Fruit fly (Drosophila melanogaster) whole organism, embryonic: ENCODE measurements around the gene CG43175.
A peak's percentile ranks its signal among the peaks of the same experiment; 100 is the strongest.

Experiments
- Ada2b ChIP-seq: fragments of 200-800 bp; sonication (Bioruptor generic); IDR thresholded peaks from 2 replicates; pipeline ENCODE4 v1.3.6; 2022; ENCODE audit warnings: missing biosample characterization, missing genetic modification characterization
- Aef1 ChIP-seq: fragments of 200-800 bp; sonication (Bioruptor generic); IDR thresholded peaks from 3 replicates; pipeline ENCODE4 v1.3.6; 2022; ENCODE audit warnings: missing biosample characterization, missing genetic modification characterization
- CG10431 ChIP-seq: fragments of 200-800 bp; sonication (Bioruptor generic); optimal IDR thresholded peaks from 3 replicates; lab custom pipeline; 2018; ENCODE audit warnings: missing biosample characterization, mild to moderate bottlenecking, missing genetic modification characterization
- CG11696 ChIP-seq: fragments of 200-800 bp; sonication (Bioruptor generic); IDR thresholded peaks from 2 replicates; pipeline ENCODE4 v1.3.6; 2022; ENCODE audit warnings: missing biosample characterization, missing genetic modification characterization
- CG13775 ChIP-seq: fragments of 200-800 bp; sonication (Bioruptor generic); optimal IDR thresholded peaks from 3 replicates; lab custom pipeline; 2017; ENCODE audit warnings: missing biosample characterization, mild to moderate bottlenecking, missing genetic modification characterization
- CG14710 ChIP-seq: fragments of 200-800 bp; sonication (Bioruptor generic); optimal IDR thresholded peaks from 3 replicates; lab custom pipeline; 2019; ENCODE audit warnings: missing biosample characterization, mild to moderate bottlenecking, missing genetic modification characterization, moderate library complexity
- CG16779 ChIP-seq: fragments of 200-800 bp; sonication (Bioruptor generic); IDR thresholded peaks from 2 replicates; pipeline ENCODE4 v1.3.6; 2022; ENCODE audit warnings: missing biosample characterization, missing genetic modification characterization
- CG34422 ChIP-seq: fragments of 200-800 bp; sonication (Bioruptor generic); IDR thresholded peaks from 3 replicates; pipeline ENCODE4 v1.3.6; 2022; ENCODE audit warnings: missing biosample characterization, missing genetic modification characterization
- CG3847 ChIP-seq: fragments of 200-800 bp; sonication (Bioruptor generic); IDR thresholded peaks from 2 replicates; pipeline ENCODE4 v1.3.6; 2022; ENCODE audit warnings: missing biosample characterization, missing genetic modification characterization
- CG4282 ChIP-seq: fragments of 200-800 bp; sonication (Bioruptor generic); optimal IDR thresholded peaks from 2 replicates; lab custom pipeline; 2016; ENCODE audit warnings: missing biosample characterization, missing genetic modification characterization
- CG4730 ChIP-seq: fragments of 200-800 bp; sonication (Bioruptor generic); IDR thresholded peaks from 2 replicates; pipeline ENCODE4 v1.3.6; 2022; ENCODE audit warnings: missing biosample characterization, missing genetic modification characterization
- CG4854 ChIP-seq: fragments of 200-800 bp; sonication (Bioruptor generic); optimal IDR thresholded peaks from 2 replicates; lab custom pipeline; 2016; ENCODE audit warnings: missing biosample characterization, missing genetic modification characterization, inconsistent platforms
- CG6689 ChIP-seq: fragments of 200-800 bp; sonication (Bioruptor generic); IDR thresholded peaks from 2 replicates; pipeline ENCODE4 v1.3.6; 2022; ENCODE audit warnings: missing biosample characterization, missing genetic modification characterization
- CG8290 ChIP-seq, 3 experiments: fragments of 200-800 bp; sonication (Bioruptor generic); optimal IDR thresholded peaks; 2 replicates each; lab custom pipeline; 2016 to 2019; ENCODE audit warnings: missing biosample characterization in 3 of 3, missing genetic modification characterization in 3 of 3, mild to moderate bottlenecking in 2 of 3, moderate library complexity in 1 of 3
- CG8359 ChIP-seq: fragments of 200-800 bp; sonication (Bioruptor generic); optimal IDR thresholded peaks from 2 replicates; lab custom pipeline; 2017; ENCODE audit warnings: missing biosample characterization, mild to moderate bottlenecking, missing genetic modification characterization, borderline replicate concordance
- Camta ChIP-seq: fragments of 200-800 bp; sonication (Bioruptor generic); optimal IDR thresholded peaks from 2 replicates; lab custom pipeline; 2016; ENCODE audit warnings: missing biosample characterization, missing genetic modification characterization
- Dll ChIP-seq: fragments of 200-800 bp; sonication (Bioruptor generic); IDR thresholded peaks from 4 replicates; pipeline ENCODE4 v1.3.6; 2022; ENCODE audit warnings: missing biosample characterization, missing genetic modification characterization; ENCODE audit not compliant: partially characterized antibody
- E2f2 ChIP-seq: fragments of 200-800 bp; sonication (Bioruptor generic); IDR thresholded peaks from 2 replicates; pipeline ENCODE4 v1.3.6; 2022; ENCODE audit warnings: missing biosample characterization, missing genetic modification characterization
- Ets97D ChIP-seq: fragments of 200-800 bp; sonication (Bioruptor generic); optimal IDR thresholded peaks from 3 replicates; lab custom pipeline; 2016; ENCODE audit warnings: missing biosample characterization, missing genetic modification characterization
- HLH3B ChIP-seq: fragments of 200-800 bp; sonication (Bioruptor generic); IDR thresholded peaks from 2 replicates; pipeline ENCODE4 v1.3.6; 2022; ENCODE audit warnings: missing biosample characterization, missing genetic modification characterization
- HLH54F ChIP-seq: fragments of 200-800 bp; sonication (Bioruptor generic); optimal IDR thresholded peaks from 3 replicates; lab custom pipeline; 2016; ENCODE audit warnings: missing biosample characterization, missing genetic modification characterization
- HLHmδ ChIP-seq: fragments of 200-800 bp; sonication (Bioruptor generic); optimal IDR thresholded peaks from 2 replicates; lab custom pipeline; 2018; ENCODE audit warnings: missing biosample characterization, mild to moderate bottlenecking, missing genetic modification characterization, moderate library complexity
- Jarid2 ChIP-seq: fragments of 200-800 bp; sonication (Bioruptor generic); optimal IDR thresholded peaks from 3 replicates; lab custom pipeline; 2017; ENCODE audit warnings: mild to moderate bottlenecking, missing biosample characterization, missing genetic modification reagents, missing genetic modification characterization
- Kr ChIP-seq: fragments of 200-800 bp; sonication (Bioruptor generic); optimal IDR thresholded peaks from 2 replicates; lab custom pipeline; 2017; ENCODE audit warnings: missing biosample characterization, mild to moderate bottlenecking, missing genetic modification characterization
- MBD-R2 ChIP-seq: fragments of 200-800 bp; sonication (Bioruptor generic); IDR thresholded peaks from 2 replicates; pipeline ENCODE4 v1.3.6; 2022; ENCODE audit warnings: missing biosample characterization, missing genetic modification characterization
- MESR4 ChIP-seq: fragments of 200-800 bp; sonication (Bioruptor generic); optimal IDR thresholded peaks from 2 replicates; lab custom pipeline; 2018; ENCODE audit warnings: missing biosample characterization, mild to moderate bottlenecking, missing genetic modification characterization, moderate library complexity
- NfI ChIP-seq: fragments of 200-800 bp; sonication (Bioruptor generic); optimal IDR thresholded peaks from 3 replicates; lab custom pipeline; 2018; ENCODE audit warnings: missing biosample characterization, mild to moderate bottlenecking, missing genetic modification characterization, moderate library complexity
- Scr ChIP-seq: fragments of 200-800 bp; sonication (Bioruptor generic); IDR thresholded peaks from 2 replicates; pipeline ENCODE4 v1.3.6; 2022; ENCODE audit warnings: missing biosample characterization, missing genetic modification characterization; ENCODE audit not compliant: partially characterized antibody
- Side ChIP-seq: fragments of 200-800 bp; sonication (Bioruptor generic); optimal IDR thresholded peaks from 2 replicates; lab custom pipeline; 2016; ENCODE audit warnings: missing biosample characterization, missing genetic modification characterization
- Sry-β ChIP-seq: fragments of 200-800 bp; sonication (Bioruptor generic); optimal IDR thresholded peaks from 2 replicates; lab custom pipeline; 2018; ENCODE audit warnings: missing biosample characterization, mild to moderate bottlenecking, missing genetic modification characterization, moderate library complexity
- Tbp ChIP-seq: fragments of >200 bp; optimal IDR thresholded peaks from 2 replicates; lab custom pipeline; 2018; ENCODE audit warnings: missing biosample characterization, missing genetic modification characterization
- al ChIP-seq: fragments of 200-800 bp; sonication (Bioruptor generic); IDR thresholded peaks from 2 replicates; pipeline ENCODE4 v1.3.6; 2022; ENCODE audit warnings: missing biosample characterization, missing genetic modification characterization
- ase ChIP-seq: fragments of 200-800 bp; sonication (Bioruptor generic); IDR thresholded peaks from 3 replicates; pipeline ENCODE4 v1.3.6; 2022; ENCODE audit warnings: missing biosample characterization, missing genetic modification characterization
- ato ChIP-seq: fragments of 200-800 bp; sonication (Bioruptor generic); IDR thresholded peaks from 2 replicates; pipeline ENCODE4 v1.3.6; 2022; ENCODE audit warnings: missing biosample characterization, missing genetic modification characterization; ENCODE audit not compliant: partially characterized antibody
- az2 ChIP-seq: fragments of 200-800 bp; sonication (Bioruptor generic); optimal IDR thresholded peaks from 3 replicates; lab custom pipeline; 2016; ENCODE audit warnings: missing biosample characterization, missing genetic modification characterization
- cad ChIP-seq: fragments of >200 bp; optimal IDR thresholded peaks from 2 replicates; lab custom pipeline; 2017; ENCODE audit warnings: missing biosample characterization, missing genetic modification characterization
- cato ChIP-seq: fragments of 200-800 bp; sonication (Bioruptor generic); optimal IDR thresholded peaks from 2 replicates; lab custom pipeline; 2016; ENCODE audit warnings: missing biosample characterization, missing genetic modification characterization, borderline replicate concordance
- cg ChIP-seq: fragments of 200-800 bp; sonication (Bioruptor generic); optimal IDR thresholded peaks from 3 replicates; lab custom pipeline; 2019; ENCODE audit warnings: missing biosample characterization, mild to moderate bottlenecking, missing genetic modification characterization, moderate library complexity
- dm ChIP-seq: fragments of 200-800 bp; sonication (Bioruptor generic); optimal IDR thresholded peaks from 3 replicates; lab custom pipeline; 2016; ENCODE audit warnings: missing biosample characterization, missing genetic modification characterization
- dmrt99B ChIP-seq: fragments of 200-800 bp; sonication (Bioruptor generic); optimal IDR thresholded peaks from 2 replicates; lab custom pipeline; 2018; ENCODE audit warnings: missing biosample characterization, mild to moderate bottlenecking, missing genetic modification characterization, moderate library complexity
- fru ChIP-seq: fragments of >200 bp; optimal IDR thresholded peaks from 2 replicates; lab custom pipeline; 2017
- ftz-f1 ChIP-seq: fragments of 200-800 bp; sonication (Bioruptor generic); optimal IDR thresholded peaks from 2 replicates; lab custom pipeline; 2016; ENCODE audit warnings: missing biosample characterization, missing genetic modification characterization
- grn ChIP-seq: fragments of 200-800 bp; sonication (Bioruptor generic); optimal IDR thresholded peaks from 3 replicates; lab custom pipeline; 2017; ENCODE audit warnings: missing biosample characterization, missing genetic modification characterization
- kni ChIP-seq: fragments of 200-800 bp; sonication (Bioruptor generic); optimal IDR thresholded peaks from 3 replicates; lab custom pipeline; 2017; ENCODE audit warnings: mild to moderate bottlenecking, missing biosample characterization, missing genetic modification reagents, missing genetic modification characterization
- psq ChIP-seq: fragments of 200-800 bp; sonication (Bioruptor generic); optimal IDR thresholded peaks from 2 replicates; lab custom pipeline; 2017; ENCODE audit warnings: missing biosample characterization, missing genetic modification characterization
- pum ChIP-seq: fragments of 200-800 bp; sonication (Bioruptor generic); optimal IDR thresholded peaks from 2 replicates; lab custom pipeline; 2016; ENCODE audit warnings: missing biosample characterization, missing genetic modification characterization
- so ChIP-seq: fragments of 200-800 bp; sonication (Bioruptor generic); IDR thresholded peaks from 3 replicates; pipeline ENCODE4 v1.3.6; 2022; ENCODE audit warnings: missing biosample characterization, missing genetic modification characterization
- tio ChIP-seq: fragments of 200-800 bp; sonication (Bioruptor generic); optimal IDR thresholded peaks from 2 replicates; lab custom pipeline; 2017; ENCODE audit warnings: missing biosample characterization, missing genetic modification characterization, inconsistent platforms
- unpg ChIP-seq: fragments of 200-800 bp; sonication (Bioruptor generic); optimal IDR thresholded peaks from 3 replicates; lab custom pipeline; 2018; ENCODE audit warnings: missing biosample characterization, mild to moderate bottlenecking, missing genetic modification characterization, moderate library complexity
- vfl ChIP-seq: fragments of 200-800 bp; sonication (Bioruptor generic); optimal IDR thresholded peaks from 2 replicates; lab custom pipeline; 2016; ENCODE audit warnings: missing biosample characterization, missing genetic modification characterization

The CG43175 gene

DNA sequence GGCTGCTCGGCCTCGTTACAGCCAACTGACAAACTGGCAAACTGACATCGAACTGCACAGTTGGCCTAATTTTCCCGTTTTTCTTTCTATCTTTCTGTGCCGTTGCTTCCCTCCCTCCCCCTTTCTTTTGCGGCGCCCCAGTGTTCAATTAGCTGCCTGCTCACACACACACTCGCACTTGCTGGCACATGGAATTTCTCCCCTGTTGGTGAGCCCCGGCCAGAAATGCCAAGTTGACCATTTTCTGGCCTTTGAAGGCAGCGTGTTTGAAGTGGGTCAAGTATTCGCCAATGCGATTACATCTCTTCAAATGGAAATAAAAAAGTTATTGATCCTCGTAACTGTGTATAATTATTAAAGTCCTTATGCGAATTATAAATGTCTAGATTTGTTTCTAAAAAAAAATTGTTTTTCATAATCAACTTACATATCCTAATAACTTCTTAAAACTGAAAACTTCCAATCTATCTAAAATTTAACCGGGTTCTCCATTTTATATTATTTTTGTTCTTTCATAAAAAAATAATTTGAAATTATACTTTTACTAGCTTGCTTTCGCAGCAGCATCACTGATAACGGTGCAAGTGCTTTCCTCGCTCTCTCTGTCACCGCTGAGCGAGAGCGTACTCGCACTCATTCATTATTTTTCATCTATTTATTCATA is 50.3 kb downstream of the CG43175 start (continued):
- TF ChIP-seq CG16779 (GFP tag; lab: Robert Waterston, UW), result no peak
- no peak for TF ChIP-seq grn (GFP tag; lab: Kevin White, UChicago)
- TF ChIP-seq HLHmδ (GFP tag; lab: Kevin White, UChicago), result no peak
- no peak for TF ChIP-seq Dll
- peak; percentile 22 for TF ChIP-seq dm
- no peak for TF ChIP-seq Ets97D (GFP tag; lab: Kevin White, UChicago)
- no peak for TF ChIP-seq Side
- no peak for TF ChIP-seq psq
- 0 out of 2 replicates have a peak, but pooled peaks have one; percentile 20 for TF ChIP-seq CG3847
- TF ChIP-seq tio (GFP tag; lab: Kevin White, UChicago), result no peak
- TF ChIP-seq CG34422 (GFP tag; lab: Robert Waterston, UW), result no peak; the same call in 2 of the 3 replicates
- no peak for TF ChIP-seq Camta (GFP tag; lab: Kevin White, UChicago)
- peak; percentile 62 for TF ChIP-seq kni (GFP tag; lab: Kevin White, UChicago)
- TF ChIP-seq vfl (GFP tag; lab: Kevin White, UChicago), result no peak
- no peak for TF ChIP-seq MBD-R2 (GFP tag; lab: Robert Waterston, UW)
- TF ChIP-seq so (GFP tag; lab: Robert Waterston, UW), result 0 out of 3 replicates have a peak, but pooled peaks have one; percentile 19
- peak; percentile 74 for TF ChIP-seq cg
- TF ChIP-seq CG11696, result no peak
- TF ChIP-seq Sry-β (GFP tag; lab: Kevin White, UChicago), result peak; percentile 97
- peak; percentile 27 for TF ChIP-seq CG10431 (GFP tag; lab: Kevin White, UChicago)
- no peak for TF ChIP-seq ftz-f1 (GFP tag; lab: Kevin White, UChicago)
- TF ChIP-seq ase (GFP tag; lab: Robert Waterston, UW), result no peak
- TF ChIP-seq al (GFP tag; lab: Robert Waterston, UW), result no peak
- 0 out of 2 replicates have a peak, but pooled peaks have one; percentile 0 for TF ChIP-seq Scr (GFP tag; lab: Robert Waterston, UW)
- no peak for TF ChIP-seq MESR4 (GFP tag; lab: Kevin White, UChicago)
- no peak for TF ChIP-seq Kr (GFP tag; lab: Kevin White, UChicago)
- 0 out of 2 replicates have a peak, but pooled peaks have one; percentile 4 for TF ChIP-seq HLH3B (GFP tag; lab: Robert Waterston, UW)
- no peak for TF ChIP-seq fru (lab: Kevin White, UChicago)
- peak; percentile 5 for TF ChIP-seq HLH54F
- TF ChIP-seq Jarid2 (GFP tag; lab: Kevin White, UChicago), result no peak
- TF ChIP-seq NfI (GFP tag; lab: Kevin White, UChicago), result no peak
- TF ChIP-seq CG4282 (GFP tag; lab: Kevin White, UChicago), result no peak
- TF ChIP-seq CG13775 (GFP tag; lab: Kevin White, UChicago), result peak; percentile 21
- no peak for TF ChIP-seq CG4730 (GFP tag; lab: Robert Waterston, UW)
- TF ChIP-seq CG14710, result peak; percentile 55
- no peak for TF ChIP-seq Aef1 (GFP tag; lab: Robert Waterston, UW)
- no peak for TF ChIP-seq pum
- TF ChIP-seq E2f2, result no peak
- no peak for TF ChIP-seq Tbp (GFP tag; lab: Kevin White, UChicago)
- TF ChIP-seq Ada2b (GFP tag; lab: Robert Waterston, UW), result 0 out of 2 replicates have a peak, but pooled peaks have one; percentile 13
- TF ChIP-seq cato (GFP tag; lab: Kevin White, UChicago), result peak; percentile 9
- peak; percentile 30 for TF ChIP-seq az2
- no peak for TF ChIP-seq CG6689 (GFP tag; lab: Robert Waterston, UW)
- peak; percentile 41 for TF ChIP-seq dmrt99B (tag; lab: Kevin White, UChicago)
- TF ChIP-seq unpg (GFP tag; lab: Kevin White, UChicago), result peak; percentile 23
- TF ChIP-seq CG8290 (GFP tag; optimal IDR thresholded peaks at IDR 0.05; lab: Kevin White, UChicago), result peak; percentile 17
- TF ChIP-seq CG8290 (tag; optimal IDR thresholded peaks at IDR 0.05; lab: Kevin White, UChicago), result no peak
- no peak for TF ChIP-seq CG8359 (GFP tag; lab: Kevin White, UChicago)
- TF ChIP-seq ato (GFP tag; lab: Robert Waterston, UW), result no peak
- no peak for TF ChIP-seq cad (GFP tag; lab: Kevin White, UChicago)
- TF ChIP-seq CG4854 (GFP tag; lab: Kevin White, UChicago), result no peak
